Worm (Caenorhabditis elegans) whole organism, L3 larva: ENCODE data around the gene F29B9.1.

Experiments used
- R02D3.7 ChIP-seq: fragments of 150-350 bp; optimal IDR thresholded peaks from 2 replicates; lab custom pipeline; 2014; ENCODE audit warnings: missing biosample characterization, missing genetic modification characterization
- ZK546.5 ChIP-seq: sonication (generic microtip); optimal IDR thresholded peaks from 2 replicates; lab custom pipeline; 2017; ENCODE audit warnings: missing biosample characterization, missing genetic modification characterization
- aly-2 ChIP-seq: fragments of 150-350 bp; optimal IDR thresholded peaks from 2 replicates; lab custom pipeline; 2014; ENCODE audit warnings: missing biosample characterization, missing genetic modification characterization
- ama-1 ChIP-seq: fragments of 150-350 bp; optimal IDR thresholded peaks from 2 replicates; lab custom pipeline; 2018
- ceh-16 ChIP-seq: sonication (generic microtip); optimal IDR thresholded peaks from 2 replicates; lab custom pipeline; 2017; ENCODE audit warnings: missing biosample characterization, missing genetic modification characterization
- ceh-28 ChIP-seq: fragments of 150-350 bp; optimal IDR thresholded peaks from 2 replicates; lab custom pipeline; 2014; ENCODE audit warnings: missing biosample characterization, missing genetic modification reagents, missing genetic modification characterization
- ceh-82 ChIP-seq: fragments of 150-350 bp; optimal IDR thresholded peaks from 2 replicates; lab custom pipeline; 2014; ENCODE audit warnings: missing biosample characterization, missing genetic modification characterization
- ceh-9 ChIP-seq: sonication (generic microtip); optimal IDR thresholded peaks from 2 replicates; lab custom pipeline; 2018; ENCODE audit warnings: missing biosample characterization, missing genetic modification characterization
- daf-12 ChIP-seq: fragments of 150-350 bp; optimal IDR thresholded peaks from 2 replicates; lab custom pipeline; 2014; ENCODE audit warnings: missing biosample characterization, missing genetic modification reagents, missing genetic modification characterization
- egl-27 ChIP-seq: sonication (generic microtip); optimal IDR thresholded peaks from 4 replicates; lab custom pipeline; 2017; ENCODE audit warnings: missing biosample characterization, missing genetic modification reagents, missing genetic modification characterization
- egl-5 ChIP-seq: fragments of 150-350 bp; optimal IDR thresholded peaks from 2 replicates; lab custom pipeline; 2017; ENCODE audit warnings: missing biosample characterization, missing genetic modification reagents, missing genetic modification characterization, inconsistent platforms
- elt-1 ChIP-seq: fragments of 150-350 bp; optimal IDR thresholded peaks from 2 replicates; lab custom pipeline; 2014; ENCODE audit warnings: missing biosample characterization, missing genetic modification characterization
- elt-2 ChIP-seq: sonication (generic microtip); optimal IDR thresholded peaks from 2 replicates; lab custom pipeline; 2016; ENCODE audit warnings: missing genetic modification reagents, mild to moderate bottlenecking, missing genetic modification characterization, missing compliant biosample characterization
- elt-3 ChIP-seq, 3 experiments: fragments of 150-350 bp in 1 of 3; sonication (generic microtip) in 2 of 3; optimal IDR thresholded peaks; 2 replicates in 2 of 3; 4 replicates in 1 of 3; lab custom pipeline; 2014 to 2017; ENCODE audit warnings: missing biosample characterization in 3 of 3, missing genetic modification characterization in 3 of 3
- eor-1 ChIP-seq, 2 experiments: fragments of 150-350 bp; optimal IDR thresholded peaks; 2 replicates each; lab custom pipeline; 2014 to 2018; ENCODE audit warnings: missing biosample characterization in 2 of 2, missing genetic modification characterization in 2 of 2
- fos-1 ChIP-seq: fragments of 150-350 bp; optimal IDR thresholded peaks from 2 replicates; lab custom pipeline; 2014; ENCODE audit warnings: missing biosample characterization, missing genetic modification characterization
- hmg-11 ChIP-seq: sonication (generic microtip); optimal IDR thresholded peaks from 2 replicates; lab custom pipeline; 2016; ENCODE audit warnings: missing genetic modification characterization, missing compliant biosample characterization
- jun-1 ChIP-seq: fragments of 150-350 bp; optimal IDR thresholded peaks from 2 replicates; lab custom pipeline; 2014; ENCODE audit warnings: missing biosample characterization, missing genetic modification reagents, missing genetic modification characterization
- lin-15B ChIP-seq: fragments of 150-350 bp; optimal IDR thresholded peaks from 2 replicates; lab custom pipeline; 2014; ENCODE audit warnings: missing biosample characterization, missing genetic modification characterization
- lin-39 ChIP-seq: fragments of 150-350 bp; optimal IDR thresholded peaks from 2 replicates; lab custom pipeline; 2018; ENCODE audit warnings: missing biosample characterization, missing genetic modification reagents, missing genetic modification characterization
- lsy-12 ChIP-seq: sonication (generic microtip); optimal IDR thresholded peaks from 2 replicates; lab custom pipeline; 2016; ENCODE audit warnings: mild to moderate bottlenecking, missing genetic modification characterization, missing compliant biosample characterization
- mdl-1 ChIP-seq: fragments of 150-350 bp; optimal IDR thresholded peaks from 2 replicates; lab custom pipeline; 2014; ENCODE audit warnings: missing biosample characterization, missing genetic modification characterization
- mml-1 ChIP-seq: fragments of 150-350 bp; sonication (generic microtip); optimal IDR thresholded peaks from 3 replicates; lab custom pipeline; 2014; ENCODE audit warnings: missing biosample characterization, missing genetic modification characterization
- nfya-1 ChIP-seq: sonication (generic microtip); optimal IDR thresholded peaks from 2 replicates; lab custom pipeline; 2017; ENCODE audit warnings: missing genetic modification characterization, mild to moderate bottlenecking, missing compliant biosample characterization, antibody characterized with exemption, moderate library complexity; ENCODE audit not compliant: insufficient read depth
- nhr-11 ChIP-seq: fragments of 150-350 bp; optimal IDR thresholded peaks from 2 replicates; lab custom pipeline; 2014; ENCODE audit warnings: missing biosample characterization, missing genetic modification characterization
- nhr-12 ChIP-seq: fragments of 150-350 bp; optimal IDR thresholded peaks from 2 replicates; lab custom pipeline; 2014; ENCODE audit warnings: missing biosample characterization, missing genetic modification characterization
- nhr-23 ChIP-seq: fragments of 150-350 bp; optimal IDR thresholded peaks from 2 replicates; lab custom pipeline; 2014; ENCODE audit warnings: missing biosample characterization, missing genetic modification reagents, missing genetic modification characterization
- nhr-25 ChIP-seq: sonication (generic microtip); optimal IDR thresholded peaks from 2 replicates; lab custom pipeline; 2017; ENCODE audit warnings: missing biosample characterization, missing genetic modification characterization
- nhr-43 ChIP-seq: sonication (generic microtip); optimal IDR thresholded peaks from 2 replicates; lab custom pipeline; 2016; ENCODE audit warnings: mild to moderate bottlenecking, missing genetic modification characterization, missing compliant biosample characterization; ENCODE audit not compliant: poor library complexity, severe bottlenecking
- nhr-67 ChIP-seq: fragments of 150-350 bp; optimal IDR thresholded peaks from 2 replicates; lab custom pipeline; 2014; ENCODE audit warnings: missing biosample characterization, missing genetic modification characterization
- nhr-77 ChIP-seq: fragments of 150-350 bp; optimal IDR thresholded peaks from 2 replicates; lab custom pipeline; 2014; ENCODE audit warnings: missing biosample characterization, missing genetic modification characterization
- pha-4 ChIP-seq: fragments of 150-350 bp; optimal IDR thresholded peaks from 2 replicates; lab custom pipeline; 2014; ENCODE audit warnings: missing biosample characterization, missing genetic modification reagents, missing genetic modification characterization
- pqm-1 ChIP-seq: fragments of 150-350 bp; optimal IDR thresholded peaks from 2 replicates; lab custom pipeline; 2017; ENCODE audit warnings: missing biosample characterization, missing genetic modification characterization, inconsistent platforms
- sea-2 ChIP-seq: fragments of 150-350 bp; sonication (generic microtip); optimal IDR thresholded peaks from 4 replicates; lab custom pipeline; 2014; ENCODE audit warnings: missing biosample characterization, missing genetic modification reagents, missing genetic modification characterization
- skn-1 ChIP-seq: fragments of 150-350 bp; optimal IDR thresholded peaks from 2 replicates; lab custom pipeline; 2014; ENCODE audit warnings: missing biosample characterization, missing genetic modification characterization
- snpc-4 ChIP-seq: fragments of 150-350 bp; optimal IDR thresholded peaks from 2 replicates; lab custom pipeline; 2014; ENCODE audit warnings: missing biosample characterization, missing genetic modification characterization
- tbx-2 ChIP-seq: sonication (generic microtip); optimal IDR thresholded peaks from 2 replicates; lab custom pipeline; 2016; ENCODE audit warnings: mild to moderate bottlenecking, missing genetic modification characterization, missing compliant biosample characterization
- unc-39 ChIP-seq: sonication (generic microtip); optimal IDR thresholded peaks from 4 replicates; lab custom pipeline; 2017; ENCODE audit warnings: missing biosample characterization, missing genetic modification characterization
- unc-62 ChIP-seq: fragments of 150-350 bp; sonication (generic microtip); optimal IDR thresholded peaks from 4 replicates; lab custom pipeline; 2014; ENCODE audit warnings: missing biosample characterization, missing genetic modification reagents, missing genetic modification characterization
- zag-1 ChIP-seq: fragments of 150-350 bp; optimal IDR thresholded peaks from 2 replicates; lab custom pipeline; 2014; ENCODE audit warnings: missing biosample characterization, missing genetic modification characterization
- ztf-11 ChIP-seq: fragments of 150-350 bp; optimal IDR thresholded peaks from 2 replicates; lab custom pipeline; 2014; ENCODE audit warnings: missing biosample characterization, missing genetic modification characterization
- ztf-4 ChIP-seq: fragments of 150-350 bp; optimal IDR thresholded peaks from 2 replicates; lab custom pipeline; 2014; ENCODE audit warnings: missing biosample characterization, missing genetic modification characterization

The F29B9.1 gene

DNA sequence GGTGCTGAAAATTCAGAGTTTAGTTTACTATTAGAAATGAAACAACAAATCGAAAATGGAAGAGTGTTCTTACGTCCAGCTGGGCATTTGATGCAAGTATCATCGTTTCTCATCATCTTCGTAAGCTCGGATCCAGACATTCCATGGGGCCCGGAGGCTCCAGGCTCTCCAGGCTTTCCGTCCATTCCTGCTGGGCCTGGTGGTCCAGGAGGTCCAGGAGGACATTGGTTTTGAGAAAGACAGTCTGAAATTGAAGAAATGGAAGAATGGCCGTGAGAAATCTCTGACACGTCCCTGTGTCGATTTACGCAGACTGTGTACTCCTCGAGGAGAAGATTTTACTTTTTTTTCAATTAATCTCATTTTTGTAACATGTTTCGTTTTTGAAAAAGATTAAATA, 8.8 kb upstream of the F29B9.1 start:
- TF ChIP-seq ZK546.5 (tag; lab: Kevin White, UChicago): no peak
- TF ChIP-seq ztf-4: no peak
- no peak for TF ChIP-seq mdl-1 (tag; lab: Kevin White, UChicago)

- TF ChIP-seq hmg-11 (no peak), zag-1 (no peak), lin-39 (no peak), nhr-43 (tag; lab: Kevin White, UChicago) (no peak), nhr-23 (tag; lab: Kevin White, UChicago) (no peak), unc-39 (no peak), fos-1 (tag; lab: Kevin White, UChicago) (no peak), pqm-1 (tag; lab: Kevin White, UChicago) (no peak), R02D3.7 (no peak), sea-2 (no peak), eor-1 (tag; optimal IDR thresholded peaks at IDR 0.05; lab: Kevin White, UChicago) (no peak), daf-12 (tag; lab: Kevin White, UChicago) (no peak), ZK546.5 (tag; lab: Kevin White, UChicago) (no peak), ceh-9 (tag; lab: Kevin White, UChicago) (no peak), aly-2 (tag; lab: Kevin White, UChicago) (no peak)
These were observed 7.3 kb upstream of the F29B9.1 start, which contains the start of gene col-111 for ce11 chrIV:4657874-4658273. TSS of gene col-111 (minus strand) at chrIV:4657974.

DNA sequence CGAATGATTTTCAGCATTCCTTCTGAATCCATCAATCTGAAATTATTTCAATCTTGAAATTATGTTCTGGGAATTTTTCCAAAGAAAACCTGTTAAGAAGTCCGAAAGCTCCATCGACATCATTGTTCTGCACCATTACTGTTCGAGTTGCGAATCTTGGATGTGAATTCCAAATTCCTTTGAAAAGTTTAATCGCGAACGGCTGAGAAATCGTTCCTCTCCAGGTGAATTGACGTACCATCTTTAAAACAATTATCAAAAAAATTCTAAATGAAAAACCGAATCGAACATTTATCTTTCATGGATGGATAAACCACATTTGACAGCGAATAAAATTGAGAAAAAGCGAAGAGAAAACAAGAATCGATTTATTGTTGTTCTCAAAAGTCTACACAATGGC, 5.9 kb upstream of the F29B9.1 start, which contains the start of gene mrps-21:
TSS of gene mrps-21 (minus strand) at position 241 of the 400 bp plus-strand sequence.
- TF ChIP-seq pha-4 (tag; lab: Kevin White, UChicago) (no peak), ama-1 (peak; percentile 44)

ce11 chrIV:4660151-4661041, 4.8 kb upstream of the F29B9.1 start, which contains the start of the genes F29B9.11 and jmjd-1.2:
TSS of gene F29B9.11 (minus strand) at chrIV:4660201.
TSS of gene jmjd-1.2 (plus strand) at chrIV:4660991.
- TF ChIP-seq ZK546.5 (tag; lab: Kevin White, UChicago) (peak; percentile 52), mml-1 (tag; lab: Kevin White, UChicago) (no peak), ama-1 (peak; percentile 30), elt-2 (peak; percentile 77), nhr-25 (tag; lab: Kevin White, UChicago) (peak; percentile 86), pqm-1 (tag; lab: Kevin White, UChicago) (peak; percentile 43), ztf-4 (no peak), sea-2 (no peak), elt-1 (tag; lab: Kevin White, UChicago) (peak; percentile 19), skn-1 (tag; lab: Kevin White, UChicago) (peak; percentile 56), jun-1 (peak; percentile 83), ceh-16 (no peak), unc-62 (GFP tag; lab: Kevin White, UChicago) (peak; percentile 13), hmg-11 (peak; percentile 76), pha-4 (tag; lab: Kevin White, UChicago) (peak; percentile 72), nhr-77 (peak; percentile 78), nhr-12 (tag; lab: Kevin White, UChicago) (no peak), aly-2 (tag; lab: Kevin White, UChicago) (no peak), R02D3.7 (peak; percentile 95), ceh-9 (tag; lab: Kevin White, UChicago) (no peak), lin-15B (tag; lab: Kevin White, UChicago) (peak; percentile 94), unc-39 (no peak), eor-1 (tag; optimal IDR thresholded peaks at IDR 0.05; lab: Kevin White, UChicago) (no peak), lin-39 (peak; percentile 52), ztf-11 (tag; lab: Kevin White, UChicago) (no peak), nhr-23 (tag; lab: Kevin White, UChicago) (peak; percentile 92), tbx-2 (tag; lab: Kevin White, UChicago) (peak; percentile 78), lsy-12 (tag; lab: Kevin White, UChicago) (peak; percentile 87), egl-27 (tag; lab: Kevin White, UChicago) (peak; percentile 38), nhr-67 (tag; lab: Kevin White, UChicago) (no peak), elt-3 (tag; optimal IDR thresholded peaks at IDR 0.05; lab: Kevin White, UChicago) (peak in 1 of 3 experiments; percentile 32), nhr-43 (tag; lab: Kevin White, UChicago) (peak; percentile 83), nhr-11 (tag; lab: Kevin White, UChicago) (peak; percentile 61), ceh-28 (tag; lab: Kevin White, UChicago) (peak; percentile 84), egl-5 (tag; lab: Kevin White, UChicago) (peak; percentile 47), ceh-82 (tag; lab: Kevin White, UChicago) (peak; percentile 42), nfya-1 (tag; lab: Kevin White, UChicago) (peak; percentile 88), snpc-4 (tag; lab: Kevin White, UChicago) (peak; percentile 58), fos-1 (tag; lab: Kevin White, UChicago) (no peak)
